Fruit fly (Drosophila melanogaster) whole organism, embryonic: ENCODE data around the gene CG2533.

ENCODE experiments used
- Atf3 ChIP-seq: fragments of 200-800 bp; sonication (Bioruptor generic); optimal IDR thresholded peaks from 3 replicates; lab custom pipeline; 2016; ENCODE audit warnings: missing biosample characterization, missing genetic modification characterization
- Atf6 ChIP-seq: fragments of 200-800 bp; sonication (Bioruptor generic); IDR thresholded peaks from 2 replicates; pipeline ENCODE4 v1.3.6; 2022; ENCODE audit warnings: missing biosample characterization, missing genetic modification characterization
- B-H2 ChIP-seq: fragments of 200-800 bp; sonication (Bioruptor generic); optimal IDR thresholded peaks from 2 replicates; lab custom pipeline; 2018; ENCODE audit warnings: missing biosample characterization, mild to moderate bottlenecking, missing genetic modification characterization
- Bdp1 ChIP-seq: fragments of 200-800 bp; sonication (Bioruptor generic); optimal IDR thresholded peaks from 3 replicates; lab custom pipeline; 2016; ENCODE audit warnings: missing biosample characterization, missing genetic modification characterization
- Bgb ChIP-seq: fragments of 200-800 bp; sonication (Bioruptor generic); IDR thresholded peaks from 2 replicates; pipeline ENCODE4 v1.3.6; 2022; ENCODE audit warnings: missing biosample characterization, missing genetic modification characterization; ENCODE audit not compliant: partially characterized antibody
- Blimp-1 ChIP-seq: fragments of 200-800 bp; sonication (Bioruptor generic); optimal IDR thresholded peaks from 3 replicates; lab custom pipeline; 2018; ENCODE audit warnings: missing biosample characterization, missing genetic modification characterization, mild to moderate bottlenecking, moderate library complexity, missing genetic modification reagents
- CG10147 ChIP-seq: fragments of 200-800 bp; sonication (Bioruptor generic); optimal IDR thresholded peaks from 2 replicates; lab custom pipeline; 2019; ENCODE audit warnings: missing biosample characterization, mild to moderate bottlenecking, missing genetic modification characterization, moderate library complexity
- CG12659 ChIP-seq: fragments of 200-800 bp; sonication (Bioruptor generic); optimal IDR thresholded peaks from 3 replicates; lab custom pipeline; 2017; ENCODE audit warnings: mild to moderate bottlenecking, missing biosample characterization, missing genetic modification reagents, missing genetic modification characterization
- CG14050 ChIP-seq: fragments of 200-800 bp; sonication (Bioruptor generic); IDR thresholded peaks from 3 replicates; pipeline ENCODE4 v1.3.6; 2022; ENCODE audit warnings: missing biosample characterization, missing genetic modification characterization
- CG14667 ChIP-seq: fragments of 200-800 bp; sonication (Bioruptor generic); IDR thresholded peaks from 2 replicates; pipeline ENCODE4 v1.3.6; 2022; ENCODE audit warnings: missing biosample characterization, missing genetic modification characterization
- CG1792 ChIP-seq: fragments of 200-800 bp; sonication (Bioruptor generic); optimal IDR thresholded peaks from 2 replicates; lab custom pipeline; 2016; ENCODE audit warnings: missing biosample characterization, missing genetic modification characterization
- CG2889 ChIP-seq: fragments of 200-800 bp; sonication (Bioruptor generic); IDR thresholded peaks from 3 replicates; pipeline ENCODE4 v1.3.6; 2022; ENCODE audit warnings: missing biosample characterization, missing genetic modification characterization
- CG34224 ChIP-seq: fragments of 200-800 bp; sonication (Bioruptor generic); IDR thresholded peaks from 3 replicates; pipeline ENCODE4 v1.3.6; 2022; ENCODE audit warnings: missing biosample characterization, missing genetic modification characterization; ENCODE audit not compliant: partially characterized antibody
- CG3995 ChIP-seq: fragments of 200-800 bp; sonication (Bioruptor generic); optimal IDR thresholded peaks from 3 replicates; lab custom pipeline; 2016; ENCODE audit warnings: missing biosample characterization, missing genetic modification characterization
- CG5953 ChIP-seq: fragments of 200-800 bp; sonication (Bioruptor generic); IDR thresholded peaks from 2 replicates; pipeline ENCODE4 v1.3.6; 2022; ENCODE audit warnings: missing biosample characterization, missing genetic modification characterization
- CG6254 ChIP-seq: fragments of 200-800 bp; sonication (Bioruptor generic); optimal IDR thresholded peaks from 3 replicates; lab custom pipeline; 2017; ENCODE audit warnings: mild to moderate bottlenecking, missing biosample characterization, missing genetic modification reagents, missing genetic modification characterization
- CG6683 ChIP-seq: fragments of 200-800 bp; sonication (Bioruptor generic); optimal IDR thresholded peaks from 2 replicates; lab custom pipeline; 2017; ENCODE audit warnings: missing biosample characterization, mild to moderate bottlenecking, missing genetic modification characterization, missing genetic modification reagents
- CG6791 ChIP-seq: fragments of 200-800 bp; sonication (Bioruptor generic); IDR thresholded peaks from 3 replicates; pipeline ENCODE4 v1.3.6; 2022; ENCODE audit warnings: missing biosample characterization, missing genetic modification characterization; ENCODE audit not compliant: partially characterized antibody
- CG7271 ChIP-seq: fragments of 200-800 bp; sonication (Bioruptor generic); optimal IDR thresholded peaks from 2 replicates; lab custom pipeline; 2018; ENCODE audit warnings: missing biosample characterization, mild to moderate bottlenecking, missing genetic modification characterization, moderate library complexity
- CG7556 ChIP-seq: fragments of 200-800 bp; sonication (Bioruptor generic); optimal IDR thresholded peaks from 2 replicates; lab custom pipeline; 2017; ENCODE audit warnings: missing biosample characterization, mild to moderate bottlenecking, missing genetic modification characterization
- CG7987 ChIP-seq: fragments of 200-800 bp; sonication (Bioruptor generic); optimal IDR thresholded peaks from 2 replicates; lab custom pipeline; 2018; ENCODE audit warnings: missing biosample characterization, mild to moderate bottlenecking, missing genetic modification characterization, moderate library complexity
- CG9797 ChIP-seq: fragments of 200-800 bp; sonication (Bioruptor generic); optimal IDR thresholded peaks from 3 replicates; lab custom pipeline; 2018; ENCODE audit warnings: missing biosample characterization, mild to moderate bottlenecking, missing genetic modification characterization
- CTCF ChIP-seq: fragments of 200-800 bp; sonication (Bioruptor generic); optimal IDR thresholded peaks from 2 replicates; lab custom pipeline; 2017; ENCODE audit warnings: missing biosample characterization, mild to moderate bottlenecking, missing genetic modification characterization, moderate library complexity
- Dll ChIP-seq: fragments of 200-800 bp; sonication (Bioruptor generic); IDR thresholded peaks from 4 replicates; pipeline ENCODE4 v1.3.6; 2022; ENCODE audit warnings: missing biosample characterization, missing genetic modification characterization; ENCODE audit not compliant: partially characterized antibody
- Dref ChIP-seq: fragments of 200-800 bp; sonication (Bioruptor generic); IDR thresholded peaks from 2 replicates; pipeline ENCODE4 v1.3.6; 2022; ENCODE audit warnings: missing biosample characterization, missing genetic modification characterization
- H15 ChIP-seq: fragments of 200-800 bp; sonication (Bioruptor generic); IDR thresholded peaks from 3 replicates; pipeline ENCODE4 v1.3.6; 2022; ENCODE audit warnings: missing biosample characterization, missing genetic modification characterization
- Hey ChIP-seq: fragments of 200-800 bp; sonication (Bioruptor generic); optimal IDR thresholded peaks from 3 replicates; lab custom pipeline; 2018; ENCODE audit warnings: missing biosample characterization, mild to moderate bottlenecking, missing genetic modification characterization
- Hr78 ChIP-seq, 2 experiments: fragments of 200-800 bp in 1 of 2; fragments of >200 bp in 1 of 2; sonication (Bioruptor generic) in 1 of 2; optimal IDR thresholded peaks; 2 replicates each; lab custom pipeline; 2017 to 2019; ENCODE audit warnings: missing biosample characterization in 2 of 2, missing genetic modification characterization in 2 of 2, mild to moderate bottlenecking in 1 of 2, moderate library complexity in 1 of 2
- Kr ChIP-seq: fragments of 200-800 bp; sonication (Bioruptor generic); optimal IDR thresholded peaks from 2 replicates; lab custom pipeline; 2017; ENCODE audit warnings: missing biosample characterization, mild to moderate bottlenecking, missing genetic modification characterization
- NK7.1 ChIP-seq: fragments of 200-800 bp; sonication (Bioruptor generic); optimal IDR thresholded peaks from 3 replicates; lab custom pipeline; 2016; ENCODE audit warnings: missing biosample characterization, missing genetic modification characterization
- Neu2 ChIP-seq: fragments of 200-800 bp; sonication (Bioruptor generic); optimal IDR thresholded peaks from 3 replicates; lab custom pipeline; 2016; ENCODE audit warnings: missing biosample characterization, missing genetic modification characterization, borderline replicate concordance
- Sry-δ ChIP-seq: fragments of 200-800 bp; sonication (Bioruptor generic); optimal IDR thresholded peaks from 2 replicates; lab custom pipeline; 2016; ENCODE audit warnings: missing biosample characterization, missing genetic modification characterization
- Taf1 ChIP-seq: fragments of 200-800 bp; sonication (Bioruptor generic); IDR thresholded peaks from 2 replicates; pipeline ENCODE4 v1.3.6; 2022; ENCODE audit warnings: missing biosample characterization, missing genetic modification characterization
- YL-1 ChIP-seq: fragments of 200-800 bp; sonication (Bioruptor generic); optimal IDR thresholded peaks from 3 replicates; lab custom pipeline; 2017; ENCODE audit warnings: missing biosample characterization, mild to moderate bottlenecking, missing genetic modification characterization
- aop ChIP-seq: fragments of 200-800 bp; sonication (Bioruptor generic); IDR thresholded peaks from 2 replicates; pipeline ENCODE4 v1.3.6; 2022; ENCODE audit warnings: missing biosample characterization, missing genetic modification characterization
- cad ChIP-seq: fragments of >200 bp; optimal IDR thresholded peaks from 2 replicates; lab custom pipeline; 2017; ENCODE audit warnings: missing biosample characterization, missing genetic modification characterization
- cato ChIP-seq: fragments of 200-800 bp; sonication (Bioruptor generic); optimal IDR thresholded peaks from 2 replicates; lab custom pipeline; 2016; ENCODE audit warnings: missing biosample characterization, missing genetic modification characterization, borderline replicate concordance
- ci ChIP-seq: fragments of 200-800 bp; sonication (Bioruptor generic); IDR thresholded peaks from 3 replicates; pipeline ENCODE4 v1.3.6; 2022; ENCODE audit warnings: missing biosample characterization, missing genetic modification characterization
- disco-r ChIP-seq: fragments of 200-800 bp; sonication (Bioruptor generic); optimal IDR thresholded peaks from 2 replicates; lab custom pipeline; 2016; ENCODE audit warnings: missing biosample characterization, missing genetic modification characterization
- dysf ChIP-seq: fragments of 200-800 bp; sonication (Bioruptor generic); IDR thresholded peaks from 3 replicates; pipeline ENCODE4 v1.3.6; 2022; ENCODE audit warnings: missing biosample characterization, missing genetic modification characterization
- en ChIP-seq: fragments of 200-800 bp; sonication (Bioruptor generic); optimal IDR thresholded peaks from 2 replicates; lab custom pipeline; 2016; ENCODE audit warnings: missing biosample characterization, missing genetic modification characterization
- fru ChIP-seq: fragments of >200 bp; optimal IDR thresholded peaks from 2 replicates; lab custom pipeline; 2017
- gcm2 ChIP-seq: fragments of 200-800 bp; sonication (Bioruptor generic); optimal IDR thresholded peaks from 2 replicates; lab custom pipeline; 2016; ENCODE audit warnings: missing biosample characterization, missing genetic modification characterization
- gfzf ChIP-seq: fragments of 200-800 bp; sonication (Bioruptor generic); optimal IDR thresholded peaks from 2 replicates; lab custom pipeline; 2016; ENCODE audit warnings: missing biosample characterization, mild to moderate bottlenecking, missing genetic modification characterization, moderate library complexity
- insv ChIP-seq, 2 experiments: fragments of 200-800 bp; sonication (Bioruptor generic); optimal IDR thresholded peaks; 3 replicates each; lab custom pipeline; 2016 to 2018; ENCODE audit warnings: missing biosample characterization in 2 of 2, missing genetic modification characterization in 2 of 2
- mirr ChIP-seq: fragments of 200-800 bp; sonication (Bioruptor generic); optimal IDR thresholded peaks from 3 replicates; lab custom pipeline; 2018; ENCODE audit warnings: missing biosample characterization, mild to moderate bottlenecking, missing genetic modification characterization
- peb ChIP-seq: fragments of 200-800 bp; sonication (Bioruptor generic); IDR thresholded peaks from 2 replicates; pipeline ENCODE4 v1.3.6; 2022; ENCODE audit warnings: missing biosample characterization, missing genetic modification characterization
- scrt ChIP-seq: fragments of 200-800 bp; sonication (Bioruptor generic); optimal IDR thresholded peaks from 2 replicates; lab custom pipeline; 2018; ENCODE audit warnings: missing biosample characterization, mild to moderate bottlenecking, missing genetic modification characterization, moderate library complexity
- wor ChIP-seq: fragments of 200-800 bp; sonication (Bioruptor generic); IDR thresholded peaks from 2 replicates; pipeline ENCODE4 v1.3.6; 2022; ENCODE audit warnings: missing biosample characterization, missing genetic modification characterization
- z ChIP-seq: fragments of 200-800 bp; sonication (Bioruptor generic); IDR thresholded peaks from 3 replicates; pipeline ENCODE4 v1.3.6; 2022; ENCODE audit warnings: missing biosample characterization, missing genetic modification characterization

The CG2533 gene

dm6 chrX:11621866-11622648, 18.1 kb upstream of the CG2533 start, which contains the start of gene Ptp10D (continued):
- peak; percentile 6 for TF ChIP-seq disco-r
- peak; percentile 7 for TF ChIP-seq YL-1
- peak; percentile 40; the same call in 1 of the 2 replicates for TF ChIP-seq CG5953 (GFP tag; lab: Robert Waterston, UW)
- no peak for TF ChIP-seq CG7271
- TF ChIP-seq CG2889 (GFP tag; lab: Robert Waterston, UW) = no peak
- TF ChIP-seq CG6791 = peak; percentile 91
- TF ChIP-seq insv (GFP tag; optimal IDR thresholded peaks at IDR 0.05; lab: Kevin White, UChicago) = peak; percentile 55 to 95
- peak; percentile 25 for TF ChIP-seq CG9797 (GFP tag; lab: Kevin White, UChicago)
- no peak for TF ChIP-seq cad (GFP tag; lab: Kevin White, UChicago)
- TF ChIP-seq CG34224 (GFP tag; lab: Robert Waterston, UW) = peak; percentile 85
- peak; percentile 68; the same call in 1 of the 3 replicates for TF ChIP-seq ci
- peak; percentile 73 for TF ChIP-seq CG12659 (GFP tag; lab: Kevin White, UChicago)
- no peak for TF ChIP-seq CG3995
- no peak for TF ChIP-seq dysf (GFP tag; lab: Robert Waterston, UW)
- TF ChIP-seq Dll (GFP tag; lab: Robert Waterston, UW) = peak; percentile 83; the same call in 3 of the 4 replicates
- TF ChIP-seq Hr78 (GFP tag; optimal IDR thresholded peaks at IDR 0.05; lab: Kevin White, UChicago) = no peak
- no peak for TF ChIP-seq Taf1 (GFP tag; lab: Robert Waterston, UW)
- TF ChIP-seq gcm2 (GFP tag; lab: Kevin White, UChicago) = no peak
- TF ChIP-seq mirr (GFP tag; lab: Kevin White, UChicago) = peak; percentile 27
- no peak for TF ChIP-seq Atf6 (GFP tag; lab: Robert Waterston, UW)
- no peak for TF ChIP-seq fru (lab: Kevin White, UChicago)
- TF ChIP-seq CG1792 = no peak
- TF ChIP-seq cato (GFP tag; lab: Kevin White, UChicago) = no peak
- no peak for TF ChIP-seq z (GFP tag; lab: Robert Waterston, UW)
- no peak for TF ChIP-seq Kr (GFP tag; lab: Kevin White, UChicago)
- TF ChIP-seq aop (GFP tag; lab: Robert Waterston, UW) = no peak
- peak; percentile 21 for TF ChIP-seq Bdp1 (GFP tag; lab: Kevin White, UChicago)
- no peak for TF ChIP-seq Atf3 (GFP tag; lab: Kevin White, UChicago)
- peak; percentile 94 for TF ChIP-seq Dref
- no peak for TF ChIP-seq peb
- TF ChIP-seq CG10147 = peak; percentile 38
- peak; percentile 89 for TF ChIP-seq Sry-δ (GFP tag; lab: Kevin White, UChicago)
- TF ChIP-seq en (GFP tag; lab: Kevin White, UChicago) = peak; percentile 2
- TF ChIP-seq gfzf (GFP tag; lab: Kevin White, UChicago) = peak; percentile 0
- TF ChIP-seq Hey (tag; lab: Kevin White, UChicago) = no peak
- peak; percentile 19 for TF ChIP-seq Blimp-1 (GFP tag; lab: Kevin White, UChicago)
- TF ChIP-seq CG6683 (GFP tag; lab: Kevin White, UChicago) = no peak
- no peak for TF ChIP-seq wor (GFP tag; lab: Robert Waterston, UW)
- peak; percentile 45 for TF ChIP-seq B-H2 (GFP tag; lab: Kevin White, UChicago)
- TF ChIP-seq Bgb (GFP tag; lab: Robert Waterston, UW) = peak; percentile 96
- TF ChIP-seq CG7556 = no peak
- TF ChIP-seq CG14667 = no peak
- no peak for TF ChIP-seq H15 (GFP tag; lab: Robert Waterston, UW)
- no peak for TF ChIP-seq CG14050
- TF ChIP-seq NK7.1 (GFP tag; lab: Kevin White, UChicago) = no peak
- TF ChIP-seq CG6254 (GFP tag; lab: Kevin White, UChicago) = no peak
- peak; percentile 22 for TF ChIP-seq scrt (GFP tag; lab: Kevin White, UChicago)
- peak; percentile 42 for TF ChIP-seq CG7987 (GFP tag; lab: Kevin White, UChicago)
- no peak for TF ChIP-seq Neu2 (GFP tag; lab: Kevin White, UChicago)
- TF ChIP-seq CTCF (GFP tag; lab: Kevin White, UChicago) = no peak
